Worm (Caenorhabditis elegans): ENCODE data around the gene dld-1.

The dld-1 gene

ce11 chrIV:14464065-14464567 is at the start of gene dld-1 (continued):
- TF ChIP-seq sup-37 (GFP tag; optimal IDR thresholded peaks at IDR 0.05) (peak; percentile 64), C04F5.9 (tag; optimal IDR thresholded peaks at IDR 0.05) (peak; percentile 87), hlh-17 (GFP tag; optimal IDR thresholded peaks at IDR 0.05; ENCODE audit: borderline replicate concordance) (no peak), unc-86 (tag; optimal IDR thresholded peaks at IDR 0.05) (peak; percentile 98), elt-2 (tag; optimal IDR thresholded peaks at IDR 0.05) (peak; percentile 75), sptf-1 (tag; optimal IDR thresholded peaks at IDR 0.05) (no peak), swsn-7 (tag; optimal IDR thresholded peaks at IDR 0.05) (peak; percentile 97), isw-1 (GFP tag; IDR thresholded peaks at IDR 0.05) (peak; percentile 98), ceh-8 (GFP tag; optimal IDR thresholded peaks at IDR 0.05) (peak; percentile 97), fkh-4 (tag; optimal IDR thresholded peaks at IDR 0.05; ENCODE audit: borderline replicate concordance) (peak; percentile 83), nhr-11 (tag; optimal IDR thresholded peaks at IDR 0.05) (peak; percentile 94), grh-1 (GFP tag; IDR thresholded peaks at IDR 0.05) (peak; percentile 90), nhr-85 (tag) (peak; percentile 98), ztf-4 (tag; optimal IDR thresholded peaks at IDR 0.05) (peak; percentile 90), pax-3 (tag; optimal IDR thresholded peaks at IDR 0.05) (peak; percentile 89), nhr-84 (tag; optimal IDR thresholded peaks at IDR 0.05) (no peak), dpl-1 (GFP tag; optimal IDR thresholded peaks at IDR 0.05) (peak; percentile 100), nhr-76 (tag; optimal IDR thresholded peaks at IDR 0.05) (no peak), ztf-11 (tag; optimal IDR thresholded peaks at IDR 0.05) (peak in 1 of 2 experiments; percentile 72), nhr-237 (tag; optimal IDR thresholded peaks at IDR 0.05) (peak; percentile 97), zip-4 (GFP tag; optimal IDR thresholded peaks at IDR 0.05) (peak; percentile 93), jun-1 (tag; optimal IDR thresholded peaks at IDR 0.05) (peak; percentile 96), sox-4 (tag; optimal IDR thresholded peaks at IDR 0.05) (peak; percentile 84), ceh-82 (tag; optimal IDR thresholded peaks at IDR 0.05) (peak; percentile 97 to 99 (median 98)), nhr-90 (tag; optimal IDR thresholded peaks at IDR 0.05; ENCODE audit: poor library complexity) (peak; percentile 97), aha-1 (tag; optimal IDR thresholded peaks at IDR 0.05) (peak; percentile 82), F16B12.6 (tag; optimal IDR thresholded peaks at IDR 0.05) (peak; percentile 72), snpc-4 (tag; optimal IDR thresholded peaks at IDR 0.05) (peak; percentile 91), ceh-90 (tag; optimal IDR thresholded peaks at IDR 0.05) (peak; percentile 65), ama-1 (optimal IDR thresholded peaks at IDR 0.05) (peak; percentile 68), C16A3.4 (tag; optimal IDR thresholded peaks at IDR 0.05) (peak; percentile 99), nhr-12 (tag; optimal IDR thresholded peaks at IDR 0.05) (no peak), ces-1 (GFP tag; optimal IDR thresholded peaks at IDR 0.05) (peak; percentile 31)

DNA sequence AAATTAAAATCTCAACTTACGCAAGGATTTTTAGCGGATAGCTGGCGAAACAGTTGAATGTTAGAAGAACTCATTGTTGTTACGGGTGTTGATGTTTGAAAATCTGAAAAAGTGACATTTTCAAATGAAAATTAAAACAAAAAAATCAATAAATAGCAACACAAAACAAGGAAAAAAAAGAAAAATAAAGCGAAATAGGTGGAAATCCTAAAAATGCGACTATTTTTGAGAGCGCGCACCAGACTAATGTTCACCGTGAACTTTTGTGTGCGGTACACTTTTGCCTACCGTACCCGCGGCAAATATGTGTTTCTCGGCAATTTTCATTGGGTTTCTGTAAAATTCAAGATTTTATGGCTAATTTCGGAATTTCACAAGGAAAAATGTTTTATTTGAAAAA is 47.2 kb upstream of the dld-1 start, which contains the start of gene F55B11.6:
TSS of gene F55B11.6 (minus strand) at position 101 of the 400 bp plus-strand sequence.
- TF ChIP-seq nhr-19 (GFP tag; conservative IDR thresholded peaks at IDR 0.05) = no peak
- no peak for TF ChIP-seq nhr-71 (tag; optimal IDR thresholded peaks at IDR 0.05)
- TF ChIP-seq vab-15 (tag; optimal IDR thresholded peaks at IDR 0.05) = no peak
- TF ChIP-seq ceh-63 (GFP tag; optimal IDR thresholded peaks at IDR 0.05) = no peak
- no peak for TF ChIP-seq nhr-28 (tag; optimal IDR thresholded peaks at IDR 0.05)
- TF ChIP-seq nhr-11 (tag; optimal IDR thresholded peaks at IDR 0.05) = no peak
- no peak for TF ChIP-seq Y116A8C.19 (tag; optimal IDR thresholded peaks at IDR 0.05; ENCODE audit: borderline replicate concordance)
- no peak for TF ChIP-seq alr-1 (tag; optimal IDR thresholded peaks at IDR 0.05; ENCODE audit: borderline replicate concordance)
- TF ChIP-seq ama-1 (optimal IDR thresholded peaks at IDR 0.05) = no peak
- no peak for TF ChIP-seq blmp-1 (tag; optimal IDR thresholded peaks at IDR 0.05)
- TF ChIP-seq swsn-7 (tag; optimal IDR thresholded peaks at IDR 0.05) = no peak
- TF ChIP-seq unc-86 (tag; optimal IDR thresholded peaks at IDR 0.05) = no peak
- no peak for TF ChIP-seq ceh-90 (tag; optimal IDR thresholded peaks at IDR 0.05)

Measured in whole organism, L1 larva.